Worm (Caenorhabditis elegans): ENCODE measurements around the gene T12G3.6.

Gene T12G3.6

ce11 chrIV:12029722-12030182, 1.3 kb downstream of the T12G3.6 start, which contains the start of gene T12G3.11 (continued):
- TF ChIP-seq nhr-12 (tag; optimal IDR thresholded peaks at IDR 0.05) (no peak), unc-55 (GFP tag; optimal IDR thresholded peaks at IDR 0.05) (peak; percentile 77)

ce11 chrIV:12029074-12029473, 2.0 kb downstream of the T12G3.6 start, which contains the start of gene tgn-38:
TSS of gene tgn-38 (minus strand) at chrIV:12029174.
- TF ChIP-seq sma-3 (GFP tag; optimal IDR thresholded peaks at IDR 0.05) = no peak
- peak; percentile 22 for TF ChIP-seq nhr-129 (tag; optimal IDR thresholded peaks at IDR 0.05)

DNA sequence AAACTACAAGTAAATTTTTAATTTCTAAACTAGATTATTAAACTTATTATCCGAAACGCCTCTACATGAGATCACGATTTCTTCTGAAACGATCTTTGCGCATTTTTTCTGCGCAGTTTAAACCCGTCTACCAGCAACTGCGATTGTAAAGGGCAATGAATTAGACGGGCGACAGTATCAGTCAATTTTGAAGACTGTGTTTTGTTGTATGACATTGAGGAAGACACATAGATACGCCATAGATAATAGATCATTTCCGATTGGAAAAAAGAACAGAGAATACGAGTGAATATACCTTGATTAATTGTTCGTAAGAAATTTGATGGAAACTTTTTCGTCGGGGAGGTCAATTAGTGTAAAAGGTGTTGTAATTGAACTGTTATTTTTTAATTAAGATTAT, 9.7 kb downstream of the T12G3.6 start:
- TF ChIP-seq nhr-6 (tag; optimal IDR thresholded peaks at IDR 0.05) (no peak), nhr-77 (tag; optimal IDR thresholded peaks at IDR 0.05) (no peak), sma-9 (GFP tag; optimal IDR thresholded peaks at IDR 0.05) (peak; percentile 65), sma-9 (tag; optimal IDR thresholded peaks at IDR 0.05) (no peak), blmp-1 (tag; optimal IDR thresholded peaks at IDR 0.05; ENCODE audit: insufficient read depth) (peak; percentile 58), ZK546.5 (tag; optimal IDR thresholded peaks at IDR 0.05) (no peak), lin-13 (GFP tag; optimal IDR thresholded peaks at IDR 0.05) (no peak), nhr-23 (tag; optimal IDR thresholded peaks at IDR 0.05) (no peak), mdl-1 (tag; optimal IDR thresholded peaks at IDR 0.05) (no peak), nhr-21 (tag; optimal IDR thresholded peaks at IDR 0.05) (peak; percentile 68), gmeb-1 (tag; optimal IDR thresholded peaks at IDR 0.05) (no peak), ama-1 (optimal IDR thresholded peaks at IDR 0.05) (no peak), nhr-25 (tag; optimal IDR thresholded peaks at IDR 0.05) (peak; percentile 80), nhr-12 (tag; optimal IDR thresholded peaks at IDR 0.05) (no peak), elt-1 (tag; optimal IDR thresholded peaks at IDR 0.05) (no peak), fos-1 (tag; optimal IDR thresholded peaks at IDR 0.05) (peak; percentile 12), ceh-16 (tag; optimal IDR thresholded peaks at IDR 0.05) (peak; percentile 71), nhr-129 (tag; optimal IDR thresholded peaks at IDR 0.05) (peak; percentile 57), lin-11 (tag; optimal IDR thresholded peaks at IDR 0.05) (no peak), F13H6.1 (tag; optimal IDR thresholded peaks at IDR 0.05) (no peak)

ce11 chrIV:12018920-12019319, 12.2 kb downstream of the T12G3.6 start:
- TF ChIP-seq dmd-4 (tag; optimal IDR thresholded peaks at IDR 0.05) = no peak
- TF ChIP-seq sem-4 (tag; optimal IDR thresholded peaks at IDR 0.05) = no peak
- no peak for TF ChIP-seq sma-9 (GFP tag; optimal IDR thresholded peaks at IDR 0.05)
- no peak for TF ChIP-seq sma-9 (tag; optimal IDR thresholded peaks at IDR 0.05)
- no peak for TF ChIP-seq unc-62 (GFP tag; optimal IDR thresholded peaks at IDR 0.05)
- no peak for TF ChIP-seq skn-1 (tag; optimal IDR thresholded peaks at IDR 0.05)
- no peak for TF ChIP-seq nhr-77 (tag; optimal IDR thresholded peaks at IDR 0.05)
- TF ChIP-seq nhr-6 (tag; optimal IDR thresholded peaks at IDR 0.05) = no peak
- no peak for TF ChIP-seq lin-13 (GFP tag; optimal IDR thresholded peaks at IDR 0.05)
- TF ChIP-seq snpc-4 (tag; optimal IDR thresholded peaks at IDR 0.05) = no peak
- TF ChIP-seq zag-1 (tag; optimal IDR thresholded peaks at IDR 0.05) = no peak
- TF ChIP-seq ZK546.5 (tag; optimal IDR thresholded peaks at IDR 0.05) = no peak
- TF ChIP-seq fos-1 (tag; optimal IDR thresholded peaks at IDR 0.05) = no peak

ce11 chrIV:12015586-12015985, 15.5 kb downstream of the T12G3.6 start, which contains the start of gene lips-6:
TSS of gene lips-6 (minus strand) at chrIV:12015686.
- TF ChIP-seq unc-62 (GFP tag; optimal IDR thresholded peaks at IDR 0.05) = no peak
- TF ChIP-seq egl-27 (tag; optimal IDR thresholded peaks at IDR 0.05) = no peak
- no peak for TF ChIP-seq lin-11 (tag; optimal IDR thresholded peaks at IDR 0.05)
- no peak for TF ChIP-seq nhr-237 (tag; optimal IDR thresholded peaks at IDR 0.05)
- TF ChIP-seq mbf-1 (tag; optimal IDR thresholded peaks at IDR 0.05) = no peak
- TF ChIP-seq ztf-1 (GFP tag; conservative IDR thresholded peaks at IDR 0.05) = no peak
- TF ChIP-seq mdl-1 (tag; optimal IDR thresholded peaks at IDR 0.05) = no peak
- TF ChIP-seq lsy-2 (tag; optimal IDR thresholded peaks at IDR 0.05) = no peak
- TF ChIP-seq R02D3.7 (tag; optimal IDR thresholded peaks at IDR 0.05) = no peak
- no peak for TF ChIP-seq C34F6.9 (tag; optimal IDR thresholded peaks at IDR 0.05)
- no peak for TF ChIP-seq nhr-25 (tag; optimal IDR thresholded peaks at IDR 0.05)
- no peak for TF ChIP-seq crh-2 (tag; optimal IDR thresholded peaks at IDR 0.05)
- TF ChIP-seq nhr-12 (tag; optimal IDR thresholded peaks at IDR 0.05) = no peak
- no peak for TF ChIP-seq mab-5 (tag; optimal IDR thresholded peaks at IDR 0.05)

Measured in whole organism, L2 larva.